Worm (Caenorhabditis elegans) whole organism, L3 larva: ENCODE data around the gene Y37D8A.6.

Experiments
- R02D3.7 ChIP-seq: fragments of 150-350 bp; optimal IDR thresholded peaks from 2 replicates; lab custom pipeline; 2014; ENCODE audit warnings: missing biosample characterization, missing genetic modification characterization
- ZK546.5 ChIP-seq: sonication (generic microtip); optimal IDR thresholded peaks from 2 replicates; lab custom pipeline; 2017; ENCODE audit warnings: missing biosample characterization, missing genetic modification characterization
- ama-1 ChIP-seq: fragments of 150-350 bp; optimal IDR thresholded peaks from 2 replicates; lab custom pipeline; 2018
- ceh-28 ChIP-seq: fragments of 150-350 bp; optimal IDR thresholded peaks from 2 replicates; lab custom pipeline; 2014; ENCODE audit warnings: missing biosample characterization, missing genetic modification reagents, missing genetic modification characterization
- ceh-82 ChIP-seq: fragments of 150-350 bp; optimal IDR thresholded peaks from 2 replicates; lab custom pipeline; 2014; ENCODE audit warnings: missing biosample characterization, missing genetic modification characterization
- ceh-9 ChIP-seq: sonication (generic microtip); optimal IDR thresholded peaks from 2 replicates; lab custom pipeline; 2018; ENCODE audit warnings: missing biosample characterization, missing genetic modification characterization
- egl-27 ChIP-seq: sonication (generic microtip); optimal IDR thresholded peaks from 4 replicates; lab custom pipeline; 2017; ENCODE audit warnings: missing biosample characterization, missing genetic modification reagents, missing genetic modification characterization
- egl-5 ChIP-seq: fragments of 150-350 bp; optimal IDR thresholded peaks from 2 replicates; lab custom pipeline; 2017; ENCODE audit warnings: missing biosample characterization, missing genetic modification reagents, missing genetic modification characterization, inconsistent platforms
- elt-2 ChIP-seq: sonication (generic microtip); optimal IDR thresholded peaks from 2 replicates; lab custom pipeline; 2016; ENCODE audit warnings: missing genetic modification reagents, mild to moderate bottlenecking, missing genetic modification characterization, missing compliant biosample characterization
- elt-3 ChIP-seq, 3 experiments: fragments of 150-350 bp in 1 of 3; sonication (generic microtip) in 2 of 3; optimal IDR thresholded peaks; 2 replicates in 2 of 3; 4 replicates in 1 of 3; lab custom pipeline; 2014 to 2017; ENCODE audit warnings: missing biosample characterization in 3 of 3, missing genetic modification characterization in 3 of 3
- eor-1 ChIP-seq, 2 experiments: fragments of 150-350 bp; optimal IDR thresholded peaks; 2 replicates each; lab custom pipeline; 2014 to 2018; ENCODE audit warnings: missing biosample characterization in 2 of 2, missing genetic modification characterization in 2 of 2
- fkh-10 ChIP-seq: sonication (generic microtip); optimal IDR thresholded peaks from 2 replicates; lab custom pipeline; 2017; ENCODE audit warnings: missing biosample characterization, missing genetic modification reagents, missing genetic modification characterization
- fos-1 ChIP-seq: fragments of 150-350 bp; optimal IDR thresholded peaks from 2 replicates; lab custom pipeline; 2014; ENCODE audit warnings: missing biosample characterization, missing genetic modification characterization
- jun-1 ChIP-seq: fragments of 150-350 bp; optimal IDR thresholded peaks from 2 replicates; lab custom pipeline; 2014; ENCODE audit warnings: missing biosample characterization, missing genetic modification reagents, missing genetic modification characterization
- lin-15B ChIP-seq: fragments of 150-350 bp; optimal IDR thresholded peaks from 2 replicates; lab custom pipeline; 2014; ENCODE audit warnings: missing biosample characterization, missing genetic modification characterization
- nfya-1 ChIP-seq: sonication (generic microtip); optimal IDR thresholded peaks from 2 replicates; lab custom pipeline; 2017; ENCODE audit warnings: missing genetic modification characterization, mild to moderate bottlenecking, missing compliant biosample characterization, antibody characterized with exemption, moderate library complexity; ENCODE audit not compliant: insufficient read depth
- nhr-237 ChIP-seq: fragments of 150-350 bp; optimal IDR thresholded peaks from 2 replicates; lab custom pipeline; 2014; ENCODE audit warnings: missing biosample characterization, missing genetic modification characterization
- nhr-25 ChIP-seq: sonication (generic microtip); optimal IDR thresholded peaks from 2 replicates; lab custom pipeline; 2017; ENCODE audit warnings: missing biosample characterization, missing genetic modification characterization
- nhr-43 ChIP-seq: sonication (generic microtip); optimal IDR thresholded peaks from 2 replicates; lab custom pipeline; 2016; ENCODE audit warnings: mild to moderate bottlenecking, missing genetic modification characterization, missing compliant biosample characterization; ENCODE audit not compliant: poor library complexity, severe bottlenecking
- nhr-76 ChIP-seq: fragments of 150-350 bp; sonication (generic microtip); optimal IDR thresholded peaks from 5 replicates; lab custom pipeline; 2014; ENCODE audit warnings: missing biosample characterization, missing genetic modification characterization
- nhr-77 ChIP-seq: fragments of 150-350 bp; optimal IDR thresholded peaks from 2 replicates; lab custom pipeline; 2014; ENCODE audit warnings: missing biosample characterization, missing genetic modification characterization
- pha-4 ChIP-seq: fragments of 150-350 bp; optimal IDR thresholded peaks from 2 replicates; lab custom pipeline; 2014; ENCODE audit warnings: missing biosample characterization, missing genetic modification reagents, missing genetic modification characterization
- pqm-1 ChIP-seq: fragments of 150-350 bp; optimal IDR thresholded peaks from 2 replicates; lab custom pipeline; 2017; ENCODE audit warnings: missing biosample characterization, missing genetic modification characterization, inconsistent platforms
- skn-1 ChIP-seq: fragments of 150-350 bp; optimal IDR thresholded peaks from 2 replicates; lab custom pipeline; 2014; ENCODE audit warnings: missing biosample characterization, missing genetic modification characterization
- snpc-4 ChIP-seq: fragments of 150-350 bp; optimal IDR thresholded peaks from 2 replicates; lab custom pipeline; 2014; ENCODE audit warnings: missing biosample characterization, missing genetic modification characterization
- tbx-2 ChIP-seq: sonication (generic microtip); optimal IDR thresholded peaks from 2 replicates; lab custom pipeline; 2016; ENCODE audit warnings: mild to moderate bottlenecking, missing genetic modification characterization, missing compliant biosample characterization
- unc-39 ChIP-seq: sonication (generic microtip); optimal IDR thresholded peaks from 4 replicates; lab custom pipeline; 2017; ENCODE audit warnings: missing biosample characterization, missing genetic modification characterization
- unc-62 ChIP-seq: fragments of 150-350 bp; sonication (generic microtip); optimal IDR thresholded peaks from 4 replicates; lab custom pipeline; 2014; ENCODE audit warnings: missing biosample characterization, missing genetic modification reagents, missing genetic modification characterization
- ztf-4 ChIP-seq: fragments of 150-350 bp; optimal IDR thresholded peaks from 2 replicates; lab custom pipeline; 2014; ENCODE audit warnings: missing biosample characterization, missing genetic modification characterization

Gene Y37D8A.6

ce11 chrIII:12874606-12875066 is 4.5 kb upstream of the Y37D8A.6 start, which contains the start of the genes mrg-1 and spcs-2 (continued):
- TF ChIP-seq lin-15B (tag; lab: Kevin White, UChicago) = peak; percentile 84

ce11 chrIII:12864648-12865047 is 5.4 kb downstream of the Y37D8A.6 start, which contains the start of gene Y37D8A.8:
Gene Y37D8A.8 (plus strand): TSS chrIII:12864948.
- TF ChIP-seq elt-3 (tag; optimal IDR thresholded peaks at IDR 0.05; lab: Kevin White, UChicago) (no peak), nhr-76 (tag; lab: Kevin White, UChicago) (no peak), nhr-77 (tag; lab: Kevin White, UChicago) (no peak), ztf-4 (tag; lab: Kevin White, UChicago) (no peak), ama-1 (lab: Kevin White, UChicago) (no peak), ceh-82 (tag; lab: Kevin White, UChicago) (no peak), eor-1 (tag; optimal IDR thresholded peaks at IDR 0.05; lab: Kevin White, UChicago) (no peak), unc-39 (tag; lab: Kevin White, UChicago) (no peak), egl-5 (tag; lab: Kevin White, UChicago) (no peak), skn-1 (tag; lab: Kevin White, UChicago) (no peak), unc-62 (GFP tag; lab: Kevin White, UChicago) (no peak), nhr-43 (tag; lab: Kevin White, UChicago) (no peak), elt-2 (tag; lab: Kevin White, UChicago) (no peak), fkh-10 (GFP tag; lab: Kevin White, UChicago) (no peak), snpc-4 (tag; lab: Kevin White, UChicago) (no peak), egl-27 (tag; lab: Kevin White, UChicago) (no peak), R02D3.7 (no peak)

ce11 chrIII:12860119-12860518 is 10.0 kb downstream of the Y37D8A.6 start:
- TF ChIP-seq nhr-25 (tag; lab: Kevin White, UChicago) (peak; percentile 28), jun-1 (no peak)

ce11 chrIII:12856628-12857027 is 13.5 kb downstream of the Y37D8A.6 start, which contains the start of gene Y37D8A.26:
Gene Y37D8A.26 (minus strand): TSS chrIII:12856728.
- no peak for TF ChIP-seq ceh-9
- no peak for TF ChIP-seq ceh-28 (tag; lab: Kevin White, UChicago)
- TF ChIP-seq tbx-2 (tag; lab: Kevin White, UChicago) = no peak
- TF ChIP-seq fos-1 = no peak

ce11 chrIII:12855394-12855793 is 14.7 kb downstream of the Y37D8A.6 start, which contains the start of gene Y37D8A.5:
Gene Y37D8A.5 (minus strand): TSS chrIII:12855494.
- peak; percentile 23 for TF ChIP-seq ceh-28 (tag; lab: Kevin White, UChicago)
- TF ChIP-seq elt-2 (tag; lab: Kevin White, UChicago) = no peak
- TF ChIP-seq, all 47 proteins: peak for 1

ce11 chrIII:12851034-12851433 is 19.1 kb downstream of the Y37D8A.6 start:
- TF ChIP-seq skn-1 (tag; lab: Kevin White, UChicago) (no peak), nhr-237 (tag; lab: Kevin White, UChicago) (no peak), pha-4 (tag; lab: Kevin White, UChicago) (no peak), nfya-1 (tag; lab: Kevin White, UChicago) (no peak), elt-3 (tag; optimal IDR thresholded peaks at IDR 0.05; lab: Kevin White, UChicago) (peak in 2 of 3 experiments; percentile 31 to 39), lin-15B (tag; lab: Kevin White, UChicago) (no peak), ceh-28 (tag; lab: Kevin White, UChicago) (peak; percentile 53)

ce11 chrIII:12849691-12850090 is 20.4 kb downstream of the Y37D8A.6 start:
- TF ChIP-seq pqm-1 = peak; percentile 37
- no peak for TF ChIP-seq eor-1 (tag; optimal IDR thresholded peaks at IDR 0.05; lab: Kevin White, UChicago)
- no peak for TF ChIP-seq skn-1 (tag; lab: Kevin White, UChicago)
- TF ChIP-seq ZK546.5 (tag; lab: Kevin White, UChicago) = no peak
- TF ChIP-seq elt-2 (tag; lab: Kevin White, UChicago) = peak; percentile 37
